Worm (Caenorhabditis elegans) whole organism, young adult: ENCODE measurements around the gene snap-29.

ENCODE experiments used
- akir-1 ChIP-seq: fragments of 200-800 bp; sonication (Bioruptor generic); optimal IDR thresholded peaks from 2 replicates; lab custom pipeline; 2018; ENCODE audit warnings: mild to moderate bottlenecking, missing genetic modification characterization, moderate library complexity, missing compliant biosample characterization
- egl-44 ChIP-seq: fragments of 200-800 bp; sonication (Bioruptor generic); IDR thresholded peaks from 2 replicates; pipeline ENCODE4 v1.3.6; 2022; ENCODE audit warnings: missing genetic modification reagents, missing genetic modification characterization, missing compliant biosample characterization
- nfya-1 ChIP-seq: sonication (generic microtip); optimal IDR thresholded peaks from 2 replicates; lab custom pipeline; 2017; ENCODE audit warnings: antibody characterized with exemption, missing compliant biosample characterization, missing genetic modification characterization, borderline replicate concordance; ENCODE audit not compliant: insufficient read depth
- snpc-1.3 ChIP-seq: sonication (generic microtip); optimal IDR thresholded peaks from 2 replicates; lab custom pipeline; 2017; ENCODE audit warnings: missing genetic modification characterization, mild to moderate bottlenecking, missing compliant biosample characterization, antibody characterized with exemption, moderate library complexity, missing genotype, missing genetic modification reagents; ENCODE audit not compliant: insufficient read depth
- unc-130 ChIP-seq: sonication (generic microtip); optimal IDR thresholded peaks from 2 replicates; lab custom pipeline; 2016; ENCODE audit warnings: missing genetic modification reagents, missing genetic modification characterization, missing compliant biosample characterization
- unc-62 ChIP-seq: fragments of 150-350 bp; optimal IDR thresholded peaks from 2 replicates; lab custom pipeline; 2014; ENCODE audit warnings: missing biosample characterization, missing genetic modification reagents, missing genetic modification characterization

DNA sequence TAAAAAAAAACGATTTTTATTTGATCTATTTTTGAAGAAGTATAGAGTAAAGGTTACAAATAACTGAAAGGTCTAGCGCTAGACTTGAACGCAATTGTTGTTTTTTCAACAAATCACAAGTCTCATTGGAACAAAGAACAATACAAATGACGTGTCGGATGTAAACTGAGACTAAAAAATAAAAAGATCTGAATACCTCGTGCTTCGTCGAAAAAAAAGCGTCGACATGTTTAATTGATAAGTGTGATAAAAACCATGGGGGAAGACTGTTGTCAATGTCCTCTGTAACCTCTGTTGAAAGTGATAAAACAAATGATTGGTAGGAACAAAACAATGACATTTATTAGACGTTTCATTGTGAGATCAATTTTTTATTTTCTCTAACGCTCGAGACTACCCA is 6.7 kb downstream of the snap-29 start:
- TF ChIP-seq unc-62 = peak; percentile 44
- no peak for TF ChIP-seq unc-130
- no peak for TF ChIP-seq akir-1 (GFP tag; lab: Kevin White, UChicago)
- TF ChIP-seq egl-44 (GFP tag; lab: Robert Waterston, UW) = no peak
- no peak for TF ChIP-seq snpc-1.3 (tag; lab: Kevin White, UChicago)
- TF ChIP-seq nfya-1 (tag; lab: Kevin White, UChicago) = no peak
